Worm (Caenorhabditis elegans) whole organism, L3 larva: ENCODE results near the gene K06H7.8.

ENCODE experiments used
- R02D3.7 ChIP-seq: fragments of 150-350 bp; optimal IDR thresholded peaks from 2 replicates; lab custom pipeline; 2014; ENCODE audit warnings: missing biosample characterization, missing genetic modification characterization
- ZK546.5 ChIP-seq: sonication (generic microtip); optimal IDR thresholded peaks from 2 replicates; lab custom pipeline; 2017; ENCODE audit warnings: missing biosample characterization, missing genetic modification characterization
- aly-2 ChIP-seq: fragments of 150-350 bp; optimal IDR thresholded peaks from 2 replicates; lab custom pipeline; 2014; ENCODE audit warnings: missing biosample characterization, missing genetic modification characterization
- ceh-16 ChIP-seq: sonication (generic microtip); optimal IDR thresholded peaks from 2 replicates; lab custom pipeline; 2017; ENCODE audit warnings: missing biosample characterization, missing genetic modification characterization
- ceh-28 ChIP-seq: fragments of 150-350 bp; optimal IDR thresholded peaks from 2 replicates; lab custom pipeline; 2014; ENCODE audit warnings: missing biosample characterization, missing genetic modification reagents, missing genetic modification characterization
- ceh-82 ChIP-seq: fragments of 150-350 bp; optimal IDR thresholded peaks from 2 replicates; lab custom pipeline; 2014; ENCODE audit warnings: missing biosample characterization, missing genetic modification characterization
- ceh-9 ChIP-seq: sonication (generic microtip); optimal IDR thresholded peaks from 2 replicates; lab custom pipeline; 2018; ENCODE audit warnings: missing biosample characterization, missing genetic modification characterization
- egl-27 ChIP-seq: sonication (generic microtip); optimal IDR thresholded peaks from 4 replicates; lab custom pipeline; 2017; ENCODE audit warnings: missing biosample characterization, missing genetic modification reagents, missing genetic modification characterization
- egl-5 ChIP-seq: fragments of 150-350 bp; optimal IDR thresholded peaks from 2 replicates; lab custom pipeline; 2017; ENCODE audit warnings: missing biosample characterization, missing genetic modification reagents, missing genetic modification characterization, inconsistent platforms
- elt-1 ChIP-seq: fragments of 150-350 bp; optimal IDR thresholded peaks from 2 replicates; lab custom pipeline; 2014; ENCODE audit warnings: missing biosample characterization, missing genetic modification characterization
- elt-2 ChIP-seq: sonication (generic microtip); optimal IDR thresholded peaks from 2 replicates; lab custom pipeline; 2016; ENCODE audit warnings: missing genetic modification reagents, mild to moderate bottlenecking, missing genetic modification characterization, missing compliant biosample characterization
- fkh-10 ChIP-seq: sonication (generic microtip); optimal IDR thresholded peaks from 2 replicates; lab custom pipeline; 2017; ENCODE audit warnings: missing biosample characterization, missing genetic modification reagents, missing genetic modification characterization
- fkh-2 ChIP-seq: fragments of 150-350 bp; optimal IDR thresholded peaks from 2 replicates; lab custom pipeline; 2014; ENCODE audit warnings: missing biosample characterization, missing genetic modification reagents, missing genetic modification characterization
- fos-1 ChIP-seq: fragments of 150-350 bp; optimal IDR thresholded peaks from 2 replicates; lab custom pipeline; 2014; ENCODE audit warnings: missing biosample characterization, missing genetic modification characterization
- hmg-11 ChIP-seq: sonication (generic microtip); optimal IDR thresholded peaks from 2 replicates; lab custom pipeline; 2016; ENCODE audit warnings: missing genetic modification characterization, missing compliant biosample characterization
- jun-1 ChIP-seq: fragments of 150-350 bp; optimal IDR thresholded peaks from 2 replicates; lab custom pipeline; 2014; ENCODE audit warnings: missing biosample characterization, missing genetic modification reagents, missing genetic modification characterization
- lin-15B ChIP-seq: fragments of 150-350 bp; optimal IDR thresholded peaks from 2 replicates; lab custom pipeline; 2014; ENCODE audit warnings: missing biosample characterization, missing genetic modification characterization
- lin-39 ChIP-seq: fragments of 150-350 bp; optimal IDR thresholded peaks from 2 replicates; lab custom pipeline; 2018; ENCODE audit warnings: missing biosample characterization, missing genetic modification reagents, missing genetic modification characterization
- mdl-1 ChIP-seq: fragments of 150-350 bp; optimal IDR thresholded peaks from 2 replicates; lab custom pipeline; 2014; ENCODE audit warnings: missing biosample characterization, missing genetic modification characterization
- nfya-1 ChIP-seq: sonication (generic microtip); optimal IDR thresholded peaks from 2 replicates; lab custom pipeline; 2017; ENCODE audit warnings: missing genetic modification characterization, mild to moderate bottlenecking, missing compliant biosample characterization, antibody characterized with exemption, moderate library complexity; ENCODE audit not compliant: insufficient read depth
- nhr-12 ChIP-seq: fragments of 150-350 bp; optimal IDR thresholded peaks from 2 replicates; lab custom pipeline; 2014; ENCODE audit warnings: missing biosample characterization, missing genetic modification characterization
- nhr-23 ChIP-seq: fragments of 150-350 bp; optimal IDR thresholded peaks from 2 replicates; lab custom pipeline; 2014; ENCODE audit warnings: missing biosample characterization, missing genetic modification reagents, missing genetic modification characterization
- nhr-237 ChIP-seq: fragments of 150-350 bp; optimal IDR thresholded peaks from 2 replicates; lab custom pipeline; 2014; ENCODE audit warnings: missing biosample characterization, missing genetic modification characterization
- nhr-25 ChIP-seq: sonication (generic microtip); optimal IDR thresholded peaks from 2 replicates; lab custom pipeline; 2017; ENCODE audit warnings: missing biosample characterization, missing genetic modification characterization
- nhr-43 ChIP-seq: sonication (generic microtip); optimal IDR thresholded peaks from 2 replicates; lab custom pipeline; 2016; ENCODE audit warnings: mild to moderate bottlenecking, missing genetic modification characterization, missing compliant biosample characterization; ENCODE audit not compliant: poor library complexity, severe bottlenecking
- nhr-67 ChIP-seq: fragments of 150-350 bp; optimal IDR thresholded peaks from 2 replicates; lab custom pipeline; 2014; ENCODE audit warnings: missing biosample characterization, missing genetic modification characterization
- nhr-76 ChIP-seq: fragments of 150-350 bp; sonication (generic microtip); optimal IDR thresholded peaks from 5 replicates; lab custom pipeline; 2014; ENCODE audit warnings: missing biosample characterization, missing genetic modification characterization
- pha-4 ChIP-seq: fragments of 150-350 bp; optimal IDR thresholded peaks from 2 replicates; lab custom pipeline; 2014; ENCODE audit warnings: missing biosample characterization, missing genetic modification reagents, missing genetic modification characterization
- skn-1 ChIP-seq: fragments of 150-350 bp; optimal IDR thresholded peaks from 2 replicates; lab custom pipeline; 2014; ENCODE audit warnings: missing biosample characterization, missing genetic modification characterization
- tbx-2 ChIP-seq: sonication (generic microtip); optimal IDR thresholded peaks from 2 replicates; lab custom pipeline; 2016; ENCODE audit warnings: mild to moderate bottlenecking, missing genetic modification characterization, missing compliant biosample characterization
- unc-62 ChIP-seq: fragments of 150-350 bp; sonication (generic microtip); optimal IDR thresholded peaks from 4 replicates; lab custom pipeline; 2014; ENCODE audit warnings: missing biosample characterization, missing genetic modification reagents, missing genetic modification characterization
- zag-1 ChIP-seq: fragments of 150-350 bp; optimal IDR thresholded peaks from 2 replicates; lab custom pipeline; 2014; ENCODE audit warnings: missing biosample characterization, missing genetic modification characterization

K06H7.8 gene

ce11 chrIII:8098116-8098515 is at the start of gene K06H7.8:
K06H7.8 (minus strand) TSS chrIII:8098216.
- TF ChIP-seq tbx-2 (tag; lab: Kevin White, UChicago) (no peak), aly-2 (no peak), nhr-76 (tag; lab: Kevin White, UChicago) (no peak), ceh-28 (tag; lab: Kevin White, UChicago) (no peak), nhr-23 (tag; lab: Kevin White, UChicago) (no peak), fkh-2 (tag; lab: Kevin White, UChicago) (no peak), nfya-1 (no peak), R02D3.7 (tag; lab: Kevin White, UChicago) (no peak), hmg-11 (no peak), lin-15B (tag; lab: Kevin White, UChicago) (no peak), mdl-1 (no peak), elt-2 (tag; lab: Kevin White, UChicago) (no peak), egl-5 (tag; lab: Kevin White, UChicago) (no peak), fkh-10 (GFP tag; lab: Kevin White, UChicago) (no peak), fos-1 (tag; lab: Kevin White, UChicago) (no peak), unc-62 (GFP tag; lab: Kevin White, UChicago) (no peak), elt-1 (no peak)
- TF ChIP-seq, all 47 proteins: peak for 0

- no peak for TF ChIP-seq ceh-82 (tag; lab: Kevin White, UChicago)
- peak; percentile 49 for TF ChIP-seq lin-39 (tag; lab: Kevin White, UChicago)
Observed at ce11 chrIII:8145971-8146370, 48.0 kb upstream of the K06H7.8 start.

DNA sequence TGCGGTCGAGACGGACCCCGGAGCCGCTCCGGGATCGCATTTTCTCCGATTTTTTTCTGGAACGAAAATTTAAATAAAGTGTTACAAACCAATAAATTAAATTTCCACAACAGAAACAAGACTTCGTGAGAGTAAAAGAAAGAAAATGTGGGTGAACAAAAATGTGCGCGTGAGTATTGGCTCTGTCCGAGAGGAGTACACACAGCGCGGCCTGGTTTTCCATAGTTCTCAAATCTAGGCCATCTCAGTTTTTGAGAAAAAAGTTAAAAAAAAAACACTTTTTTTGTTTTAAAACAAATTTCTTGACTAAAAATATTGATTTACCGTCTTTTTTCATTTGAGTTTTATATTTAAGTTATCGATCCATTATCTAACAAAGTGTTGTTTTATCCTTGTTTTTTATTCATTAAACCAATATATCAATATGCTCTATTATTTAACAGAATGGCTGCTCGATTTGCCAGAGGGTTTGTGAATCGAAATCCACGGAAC is 46.6 kb upstream of the K06H7.8 start, which contains the start of the genes C14B9.8 and mrpl-18:
Gene C14B9.8 (minus strand): TSS at position 56 of the 492 bp plus-strand sequence.
Gene mrpl-18 (plus strand): TSS at position 442 of the 492 bp plus-strand sequence.
- peak; percentile 70 for TF ChIP-seq nfya-1
- peak; percentile 84 for TF ChIP-seq lin-15B (tag; lab: Kevin White, UChicago)
- no peak for TF ChIP-seq nhr-67
- TF ChIP-seq nhr-76 (tag; lab: Kevin White, UChicago): no peak
- TF ChIP-seq ceh-82 (tag; lab: Kevin White, UChicago): peak; percentile 6
- TF ChIP-seq ceh-16 (tag; lab: Kevin White, UChicago): no peak
- TF ChIP-seq lin-39 (tag; lab: Kevin White, UChicago): peak; percentile 30
- no peak for TF ChIP-seq ceh-28 (tag; lab: Kevin White, UChicago)
- peak; percentile 10 for TF ChIP-seq elt-2 (tag; lab: Kevin White, UChicago)
- TF ChIP-seq nhr-25: peak; percentile 15
- TF ChIP-seq pha-4 (tag; lab: Kevin White, UChicago): peak; percentile 68
- TF ChIP-seq nhr-43: peak; percentile 73
- peak; percentile 32 for TF ChIP-seq skn-1 (tag; lab: Kevin White, UChicago)

DNA sequence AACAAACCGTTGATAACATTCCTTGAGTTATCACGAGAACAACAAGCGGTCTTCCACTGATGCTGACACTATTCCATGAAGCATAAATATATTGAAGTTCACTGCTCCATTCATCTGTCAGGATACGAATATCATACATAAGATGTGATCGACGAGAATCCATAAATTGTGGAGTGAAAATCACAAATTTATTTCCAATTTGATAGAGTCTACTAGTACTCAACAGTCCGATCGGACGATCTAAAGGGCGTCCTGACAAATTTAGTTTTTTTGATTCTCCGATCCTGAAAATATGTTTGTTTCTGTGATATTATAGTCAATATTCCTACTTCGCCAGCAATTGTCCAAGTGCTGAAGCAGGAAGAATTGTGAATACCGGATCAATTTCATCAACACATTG is 44.2 kb upstream of the K06H7.8 start:
- TF ChIP-seq egl-27 (tag; lab: Kevin White, UChicago) (no peak), nhr-67 (no peak)

ce11 chrIII:8137777-8138176 is 39.8 kb upstream of the K06H7.8 start, which contains the start of gene hsp-12.2:
hsp-12.2 (plus strand) TSS chrIII:8138077.
- TF ChIP-seq nhr-12 (tag; lab: Kevin White, UChicago) (no peak), pha-4 (tag; lab: Kevin White, UChicago) (peak; percentile 49), jun-1 (tag; lab: Kevin White, UChicago) (no peak), zag-1 (tag; lab: Kevin White, UChicago) (no peak), nhr-43 (no peak), mdl-1 (no peak)

DNA sequence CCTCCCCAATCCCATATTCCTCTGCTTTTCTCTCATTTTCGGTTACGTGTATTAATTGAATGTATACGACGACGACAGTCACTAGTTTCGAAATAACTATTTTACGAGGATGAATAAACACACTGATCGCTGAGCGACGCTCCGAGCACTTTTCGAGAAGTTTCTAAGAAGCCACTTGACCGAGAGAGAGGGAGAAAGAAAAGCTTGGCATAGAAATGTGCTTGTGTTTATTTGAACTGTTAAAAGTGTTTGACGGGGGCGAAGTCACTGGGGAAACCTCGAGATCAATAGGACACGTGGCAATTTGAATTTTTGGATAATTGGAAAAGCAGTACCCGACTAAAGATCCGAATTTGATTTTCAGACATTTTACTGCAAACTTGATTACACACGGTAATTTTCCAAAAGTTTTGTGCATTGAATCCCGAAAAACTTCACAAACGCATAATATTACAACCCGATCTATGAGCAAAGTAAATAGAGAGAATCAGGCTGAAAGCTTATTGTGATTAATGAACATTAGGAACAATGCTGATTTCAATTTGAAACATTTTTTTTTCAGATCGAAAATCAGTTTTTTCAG is 38.6 kb upstream of the K06H7.8 start:
- no peak for TF ChIP-seq R02D3.7 (tag; lab: Kevin White, UChicago)
- no peak for TF ChIP-seq nhr-43
- no peak for TF ChIP-seq nhr-237
- peak; percentile 2 for TF ChIP-seq ceh-28 (tag; lab: Kevin White, UChicago)
- TF ChIP-seq ZK546.5 (tag; lab: Kevin White, UChicago): no peak
- no peak for TF ChIP-seq ceh-9 (tag; lab: Kevin White, UChicago)
- TF ChIP-seq elt-2 (tag; lab: Kevin White, UChicago): peak; percentile 16
- TF ChIP-seq ceh-82 (tag; lab: Kevin White, UChicago): no peak
- TF ChIP-seq nhr-25: no peak
- no peak for TF ChIP-seq egl-27 (tag; lab: Kevin White, UChicago)
- peak; percentile 80 for TF ChIP-seq aly-2
- peak; percentile 82 for TF ChIP-seq pha-4 (tag; lab: Kevin White, UChicago)
- TF ChIP-seq nhr-76 (tag; lab: Kevin White, UChicago): no peak
- TF ChIP-seq nhr-67: no peak
- TF ChIP-seq, all 47 proteins: peak for 4
